Worm (Caenorhabditis elegans): ENCODE measurements around the gene rpb-9.

DNA sequence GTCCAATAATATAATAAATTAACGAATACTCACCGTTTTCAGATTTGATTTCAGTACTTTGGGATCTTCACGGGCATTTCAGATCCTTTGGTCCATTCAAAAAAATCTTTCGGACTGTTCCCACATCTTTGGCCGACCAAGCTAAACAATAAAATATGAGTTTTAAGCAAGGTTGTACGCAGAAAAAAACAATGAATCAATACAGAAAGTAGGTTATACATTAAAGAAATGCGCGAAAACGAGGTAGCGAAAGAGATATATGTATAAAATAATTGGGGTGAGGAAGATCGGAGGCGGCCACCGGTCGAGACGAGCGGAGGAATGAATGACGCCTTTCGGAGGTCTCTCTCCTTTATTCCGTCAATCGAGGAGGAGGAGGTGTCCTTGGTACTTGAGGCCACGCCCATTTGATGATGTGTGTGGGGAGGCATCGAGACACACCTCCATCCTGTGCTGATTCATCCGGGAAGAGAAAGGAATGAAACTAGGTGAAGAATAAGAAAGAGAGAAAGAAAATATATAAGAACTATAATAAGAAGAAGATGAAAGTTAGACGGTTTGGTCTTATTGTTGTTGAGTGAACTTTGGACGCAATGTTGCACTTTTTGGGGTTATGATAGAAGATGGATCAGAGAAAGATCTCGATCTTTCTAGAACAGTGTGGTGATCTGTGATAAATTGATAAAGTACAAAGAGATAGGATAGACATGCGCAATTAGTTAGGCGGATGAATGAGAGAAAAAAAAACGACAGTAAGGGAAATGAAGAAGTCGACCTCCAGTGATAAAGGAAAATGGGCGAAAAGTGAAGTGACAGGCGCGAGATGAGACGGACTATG is 28.3 kb upstream of the rpb-9 start:
- TF ChIP-seq mxl-1 (tag; optimal IDR thresholded peaks at IDR 0.05) (no peak), dox-1 (GFP tag; IDR thresholded peaks at IDR 0.05) (0 out of 2 replicates have a peak, but pooled peaks have one; percentile 5), athp-1 (tag; optimal IDR thresholded peaks at IDR 0.05) (no peak)

Measured in whole organism, young adult.